Worm (Caenorhabditis elegans): ENCODE results near the gene F36F12.1.

Gene F36F12.1

ce11 chrV:2126996-2127585, 24.1 kb upstream of the F36F12.1 start, which contains the start of gene ldp-1 (continued):
- peak in 1 of 2 experiments; percentile 2 for TF ChIP-seq rec-8 (tag; optimal IDR thresholded peaks at IDR 0.05)
- no peak for TF ChIP-seq athp-1 (tag; optimal IDR thresholded peaks at IDR 0.05)
- TF ChIP-seq pbrm-1 (GFP tag; IDR thresholded peaks at IDR 0.05) = 0 out of 2 replicates have a peak, but pooled peaks have one; percentile 32
- TF ChIP-seq ztf-3 (GFP tag; optimal IDR thresholded peaks at IDR 0.05) = no peak
- TF ChIP-seq F22D6.2 (tag; optimal IDR thresholded peaks at IDR 0.05) = peak; percentile 60
- no peak for TF ChIP-seq cebp-1 (GFP tag; IDR thresholded peaks at IDR 0.05)
- TF ChIP-seq cebp-1 (tag; optimal IDR thresholded peaks at IDR 0.05) = peak; percentile 24
- TF ChIP-seq aptf-3 (GFP tag; IDR thresholded peaks at IDR 0.05) = no peak
- peak; percentile 9; the same call in 1 of the 2 replicates for TF ChIP-seq ekl-4 (GFP tag; IDR thresholded peaks at IDR 0.05)
- no peak for TF ChIP-seq nfya-1 (tag; optimal IDR thresholded peaks at IDR 0.05; ENCODE audit: borderline replicate concordance, insufficient read depth)
- no peak for TF ChIP-seq him-1 (tag; optimal IDR thresholded peaks at IDR 0.05)
- peak; percentile 79 for TF ChIP-seq lin-54 (GFP tag; optimal IDR thresholded peaks at IDR 0.05)
- TF ChIP-seq repo-1 (tag; optimal IDR thresholded peaks at IDR 0.05) = no peak
- no peak for TF ChIP-seq mel-28 (tag; optimal IDR thresholded peaks at IDR 0.05; ENCODE audit: borderline replicate concordance)
- peak; percentile 50; the same call in 1 of the 2 replicates for TF ChIP-seq lir-1 (GFP tag; conservative IDR thresholded peaks at IDR 0.05)
- no peak for TF ChIP-seq chd-7 (tag; optimal IDR thresholded peaks at IDR 0.05)
- TF ChIP-seq F57C9.4 (tag; optimal IDR thresholded peaks at IDR 0.05) = no peak
- TF ChIP-seq dpl-1 (GFP tag; optimal IDR thresholded peaks at IDR 0.05) = peak; percentile 73
- TF ChIP-seq nhr-179 (tag; optimal IDR thresholded peaks at IDR 0.05) = no peak
- TF ChIP-seq attf-6 (GFP tag; IDR thresholded peaks at IDR 0.05) = no peak
- TF ChIP-seq madf-6 (GFP tag; IDR thresholded peaks at IDR 0.05) = peak; percentile 66
- no peak for TF ChIP-seq K12H6.12 (tag; optimal IDR thresholded peaks at IDR 0.05)
- TF ChIP-seq xnd-1 (tag; optimal IDR thresholded peaks at IDR 0.05) = peak; percentile 8
- TF ChIP-seq let-526 (GFP tag; IDR thresholded peaks at IDR 0.05) = no peak
- no peak for TF ChIP-seq ztf-22 (GFP tag; optimal IDR thresholded peaks at IDR 0.05)
- TF ChIP-seq Y67H2A.10 (GFP tag; conservative IDR thresholded peaks at IDR 0.05) = no peak
- no peak for TF ChIP-seq madf-10 (tag; optimal IDR thresholded peaks at IDR 0.05)
- TF ChIP-seq hmg-20 (GFP tag; IDR thresholded peaks at IDR 0.05) = no peak
- TF ChIP-seq K11D2.4 (GFP tag; IDR thresholded peaks at IDR 0.05) = 0 out of 2 replicates have a peak, but pooled peaks have one; percentile 46
- no peak for TF ChIP-seq F49E8.2 (tag; optimal IDR thresholded peaks at IDR 0.05; ENCODE audit: insufficient read depth)
- TF ChIP-seq efl-1 (GFP tag; optimal IDR thresholded peaks at IDR 0.05) = peak; percentile 49
- TF ChIP-seq ama-1 (optimal IDR thresholded peaks at IDR 0.05) = no peak
- TF ChIP-seq ama-1 (GFP tag; optimal IDR thresholded peaks at IDR 0.05) = no peak
- TF ChIP-seq fkh-3 (tag; optimal IDR thresholded peaks at IDR 0.05) = no peak
- TF ChIP-seq ztf-28 (GFP tag; IDR thresholded peaks at IDR 0.05) = no peak
- no peak for TF ChIP-seq ztf-18 (tag; optimal IDR thresholded peaks at IDR 0.05)
- TF ChIP-seq ceh-91 (GFP tag; IDR thresholded peaks at IDR 0.05) = peak; percentile 45; the same call in 1 of the 2 replicates
- peak; percentile 10 to 81 (median 34) for TF ChIP-seq lin-35 (GFP tag; optimal IDR thresholded peaks at IDR 0.05)
- no peak for TF ChIP-seq dpff-1 (tag; optimal IDR thresholded peaks at IDR 0.05)
- TF ChIP-seq sea-2 (GFP tag; IDR thresholded peaks at IDR 0.05) = no peak
- no peak for TF ChIP-seq bed-2 (GFP tag; IDR thresholded peaks at IDR 0.05)
- TF ChIP-seq dox-1 (GFP tag; IDR thresholded peaks at IDR 0.05) = peak; percentile 43; the same call in 1 of the 2 replicates
- TF ChIP-seq Y79H2A.3 (GFP tag; conservative IDR thresholded peaks at IDR 0.05) = no peak
- 0 out of 2 replicates have a peak, but pooled peaks have one; percentile 39 for TF ChIP-seq B0336.3 (GFP tag; IDR thresholded peaks at IDR 0.05)
- no peak for TF ChIP-seq mxl-1 (tag; optimal IDR thresholded peaks at IDR 0.05)
- no peak for TF ChIP-seq ceh-79 (tag; optimal IDR thresholded peaks at IDR 0.05)
- no peak for TF ChIP-seq rpc-1 (optimal IDR thresholded peaks at IDR 0.05)
- TF ChIP-seq rpc-1 (tag; optimal IDR thresholded peaks at IDR 0.05) = no peak
- TF ChIP-seq egl-44 (GFP tag; IDR thresholded peaks at IDR 0.05) = no peak
